Worm (Caenorhabditis elegans) whole organism, L1 larva: ENCODE measurements around the gene B0294.3.

Experiments
- C16A3.4 ChIP-seq: fragments of 150-350 bp; optimal IDR thresholded peaks from 2 replicates; lab custom pipeline; 2014; ENCODE audit warnings: missing biosample characterization, missing genetic modification characterization
- C34B4.2 ChIP-seq: sonication (generic microtip); optimal IDR thresholded peaks from 2 replicates; lab custom pipeline; 2017; ENCODE audit warnings: mild to moderate bottlenecking, missing genetic modification characterization, missing compliant biosample characterization
- F16B12.6 ChIP-seq: fragments of 150-350 bp; optimal IDR thresholded peaks from 2 replicates; lab custom pipeline; 2014; ENCODE audit warnings: missing biosample characterization, missing genetic modification characterization
- Y116A8C.19 ChIP-seq: sonication (generic microtip); optimal IDR thresholded peaks from 2 replicates; lab custom pipeline; 2016; ENCODE audit warnings: missing compliant biosample characterization, missing genetic modification characterization, borderline replicate concordance
- aha-1 ChIP-seq: fragments of 150-350 bp; optimal IDR thresholded peaks from 2 replicates; lab custom pipeline; 2014; ENCODE audit warnings: missing biosample characterization, missing genetic modification characterization
- aly-2 ChIP-seq: fragments of 150-350 bp; optimal IDR thresholded peaks from 2 replicates; lab custom pipeline; 2014; ENCODE audit warnings: missing biosample characterization, missing genetic modification characterization
- ama-1 ChIP-seq: fragments of 150-350 bp; optimal IDR thresholded peaks from 2 replicates; lab custom pipeline; 2014
- ceh-82 ChIP-seq, 3 experiments: fragments of 150-350 bp in 1 of 3; sonication (generic microtip) in 2 of 3; optimal IDR thresholded peaks; 2 replicates each; lab custom pipeline; 2014 to 2017; ENCODE audit warnings: missing biosample characterization in 3 of 3, missing genetic modification characterization in 3 of 3
- ceh-88 ChIP-seq: fragments of 200-800 bp; sonication (Bioruptor generic); IDR thresholded peaks from 2 replicates; pipeline ENCODE4 v1.3.6; 2022; ENCODE audit warnings: missing genetic modification characterization, missing compliant biosample characterization
- ceh-90 ChIP-seq: sonication (generic microtip); optimal IDR thresholded peaks from 2 replicates; lab custom pipeline; 2016; ENCODE audit warnings: missing genetic modification characterization, missing compliant biosample characterization
- ces-1 ChIP-seq: fragments of 150-350 bp; optimal IDR thresholded peaks from 2 replicates; lab custom pipeline; 2014; ENCODE audit warnings: missing biosample characterization, missing genetic modification reagents, missing genetic modification characterization
- dpl-1 ChIP-seq, 3 experiments: fragments of 150-350 bp in 2 of 3; sonication (generic microtip) in 1 of 3; optimal IDR thresholded peaks; 2 replicates each; lab custom pipeline; 2014 to 2017; ENCODE audit warnings: missing biosample characterization in 3 of 3, missing genetic modification characterization in 3 of 3, missing genetic modification reagents in 3 of 3
- dsc-1 ChIP-seq: sonication (generic microtip); optimal IDR thresholded peaks from 2 replicates; lab custom pipeline; 2016; ENCODE audit warnings: mild to moderate bottlenecking, missing genetic modification characterization, missing compliant biosample characterization
- efl-3 ChIP-seq: fragments of 200-800 bp; sonication (Bioruptor generic); optimal IDR thresholded peaks from 2 replicates; lab custom pipeline; 2018; ENCODE audit warnings: mild to moderate bottlenecking, missing genetic modification characterization, missing compliant biosample characterization
- egl-13 ChIP-seq: sonication (generic microtip); optimal IDR thresholded peaks from 2 replicates; lab custom pipeline; 2016; ENCODE audit warnings: missing genotype, missing genetic modification reagents, missing genetic modification characterization, missing compliant biosample characterization
- ets-5 ChIP-seq: fragments of 200-800 bp; sonication (Bioruptor generic); IDR thresholded peaks from 2 replicates; pipeline ENCODE4 v1.3.6; 2022; ENCODE audit warnings: missing genetic modification characterization, missing compliant biosample characterization
- fkh-4 ChIP-seq: sonication (generic microtip); optimal IDR thresholded peaks from 2 replicates; lab custom pipeline; 2016; ENCODE audit warnings: missing compliant biosample characterization, missing genetic modification characterization, borderline replicate concordance
- fkh-8 ChIP-seq: sonication (generic microtip); optimal IDR thresholded peaks from 2 replicates; lab custom pipeline; 2016; ENCODE audit warnings: mild to moderate bottlenecking, missing genetic modification characterization, missing compliant biosample characterization
- fos-1 ChIP-seq: fragments of 150-350 bp; optimal IDR thresholded peaks from 2 replicates; lab custom pipeline; 2014; ENCODE audit warnings: missing biosample characterization, missing genetic modification characterization
- grh-1 ChIP-seq: fragments of 200-800 bp; sonication (Bioruptor generic); IDR thresholded peaks from 2 replicates; pipeline ENCODE4 v1.3.6; 2022; ENCODE audit warnings: missing genetic modification reagents, missing genetic modification characterization, missing compliant biosample characterization
- hlh-17 ChIP-seq: fragments of 200-800 bp; sonication (Bioruptor generic); optimal IDR thresholded peaks from 2 replicates; lab custom pipeline; 2018; ENCODE audit warnings: missing genetic modification characterization, mild to moderate bottlenecking, missing compliant biosample characterization, moderate library complexity, borderline replicate concordance
- hlh-4 ChIP-seq: sonication (generic microtip); optimal IDR thresholded peaks from 2 replicates; lab custom pipeline; 2016; ENCODE audit warnings: mild to moderate bottlenecking, missing genetic modification characterization, missing compliant biosample characterization
- hpl-2 ChIP-seq: fragments of 150-350 bp; optimal IDR thresholded peaks from 2 replicates; lab custom pipeline; 2014; ENCODE audit warnings: missing biosample characterization, missing genetic modification reagents, missing genetic modification characterization
- irx-1 ChIP-seq: sonication (generic microtip); optimal IDR thresholded peaks from 2 replicates; lab custom pipeline; 2016; ENCODE audit warnings: missing genetic modification characterization, missing compliant biosample characterization
- isw-1 ChIP-seq: fragments of 200-800 bp; sonication (Bioruptor generic); IDR thresholded peaks from 2 replicates; pipeline ENCODE4 v1.3.6; 2022; ENCODE audit warnings: missing genetic modification characterization, missing compliant biosample characterization
- jun-1 ChIP-seq: fragments of 150-350 bp; optimal IDR thresholded peaks from 2 replicates; lab custom pipeline; 2014; ENCODE audit warnings: missing biosample characterization, missing genetic modification reagents, missing genetic modification characterization
- lin-14 ChIP-seq: fragments of 200-800 bp; sonication (Bioruptor generic); optimal IDR thresholded peaks from 2 replicates; lab custom pipeline; 2018; ENCODE audit warnings: mild to moderate bottlenecking, missing genetic modification characterization, moderate library complexity, missing compliant biosample characterization
- lin-35 ChIP-seq, 2 experiments: fragments of 150-350 bp; optimal IDR thresholded peaks; 2 replicates each; lab custom pipeline; 2014; ENCODE audit warnings: missing biosample characterization in 2 of 2, missing genetic modification characterization in 2 of 2, missing genetic modification reagents in 2 of 2
- lin-39 ChIP-seq: fragments of 150-350 bp; optimal IDR thresholded peaks from 2 replicates; lab custom pipeline; 2014; ENCODE audit warnings: missing biosample characterization, missing genetic modification reagents, missing genetic modification characterization
- lir-3 ChIP-seq: sonication (generic microtip); optimal IDR thresholded peaks from 2 replicates; lab custom pipeline; 2016; ENCODE audit warnings: mild to moderate bottlenecking, missing genetic modification characterization, moderate library complexity, missing compliant biosample characterization; ENCODE audit not compliant: poor library complexity
- lsy-2 ChIP-seq, 2 experiments: fragments of 150-350 bp; optimal IDR thresholded peaks; 2 replicates each; lab custom pipeline; 2014; ENCODE audit warnings: missing biosample characterization in 2 of 2, missing genetic modification characterization in 2 of 2
- mef-2 ChIP-seq: fragments of 150-350 bp; optimal IDR thresholded peaks from 2 replicates; lab custom pipeline; 2014; ENCODE audit warnings: missing biosample characterization, missing genetic modification characterization
- mep-1 ChIP-seq: fragments of 150-350 bp; optimal IDR thresholded peaks from 2 replicates; lab custom pipeline; 2014; ENCODE audit warnings: missing biosample characterization, missing genetic modification characterization
- nhr-20 ChIP-seq: sonication (generic microtip); optimal IDR thresholded peaks from 2 replicates; lab custom pipeline; 2016; ENCODE audit warnings: mild to moderate bottlenecking, missing genetic modification characterization, missing compliant biosample characterization
- nhr-237 ChIP-seq: fragments of 150-350 bp; optimal IDR thresholded peaks from 2 replicates; lab custom pipeline; 2014; ENCODE audit warnings: missing biosample characterization, missing genetic modification characterization
- nhr-28 ChIP-seq: fragments of 150-350 bp; optimal IDR thresholded peaks from 2 replicates; lab custom pipeline; 2014; ENCODE audit warnings: missing biosample characterization, missing genetic modification characterization
- nhr-71 ChIP-seq: sonication (generic microtip); optimal IDR thresholded peaks from 2 replicates; lab custom pipeline; 2016; ENCODE audit warnings: mild to moderate bottlenecking, missing genetic modification characterization, moderate library complexity, missing compliant biosample characterization
- nhr-76 ChIP-seq: sonication (generic microtip); optimal IDR thresholded peaks from 2 replicates; lab custom pipeline; 2017; ENCODE audit warnings: missing biosample characterization, missing genetic modification characterization
- nhr-77 ChIP-seq: fragments of 150-350 bp; optimal IDR thresholded peaks from 2 replicates; lab custom pipeline; 2014; ENCODE audit warnings: missing biosample characterization, missing genetic modification characterization
- nhr-84 ChIP-seq: sonication (generic microtip); optimal IDR thresholded peaks from 2 replicates; lab custom pipeline; 2017; ENCODE audit warnings: missing biosample characterization, missing genetic modification characterization
- nhr-90 ChIP-seq: sonication (generic microtip); optimal IDR thresholded peaks from 2 replicates; lab custom pipeline; 2016; ENCODE audit warnings: mild to moderate bottlenecking, missing genetic modification characterization, missing compliant biosample characterization; ENCODE audit not compliant: poor library complexity
- pag-3 ChIP-seq: sonication (generic microtip); optimal IDR thresholded peaks from 2 replicates; lab custom pipeline; 2017; ENCODE audit warnings: missing genetic modification characterization, mild to moderate bottlenecking, missing compliant biosample characterization, antibody characterized with exemption, borderline replicate concordance; ENCODE audit not compliant: insufficient read depth
- pqm-1 ChIP-seq: sonication (generic microtip); optimal IDR thresholded peaks from 3 replicates; lab custom pipeline; 2017; ENCODE audit warnings: missing biosample characterization, missing genetic modification characterization
- rnt-1 ChIP-seq: sonication (generic microtip); optimal IDR thresholded peaks from 2 replicates; lab custom pipeline; 2016; ENCODE audit warnings: mild to moderate bottlenecking, missing genetic modification characterization, moderate library complexity, missing compliant biosample characterization
- skn-1 ChIP-seq: fragments of 150-350 bp; optimal IDR thresholded peaks from 2 replicates; lab custom pipeline; 2014; ENCODE audit warnings: missing biosample characterization, missing genetic modification characterization
- sox-4 ChIP-seq: sonication (generic microtip); optimal IDR thresholded peaks from 2 replicates; lab custom pipeline; 2016; ENCODE audit warnings: missing genetic modification characterization, missing compliant biosample characterization
- sptf-1 ChIP-seq: fragments of 150-350 bp; optimal IDR thresholded peaks from 2 replicates; lab custom pipeline; 2014; ENCODE audit warnings: missing biosample characterization, missing genetic modification characterization
- sup-37 ChIP-seq: fragments of 200-800 bp; sonication (Bioruptor generic); optimal IDR thresholded peaks from 2 replicates; lab custom pipeline; 2018; ENCODE audit warnings: mild to moderate bottlenecking, missing genetic modification characterization, missing compliant biosample characterization
- tbx-2 ChIP-seq: sonication (generic microtip); optimal IDR thresholded peaks from 2 replicates; lab custom pipeline; 2016; ENCODE audit warnings: missing genetic modification characterization, missing compliant biosample characterization
- tlp-1 ChIP-seq: fragments of 150-350 bp; optimal IDR thresholded peaks from 2 replicates; lab custom pipeline; 2014; ENCODE audit warnings: missing biosample characterization, missing genetic modification characterization
- unc-98 ChIP-seq: fragments of 200-800 bp; sonication (Bioruptor generic); IDR thresholded peaks from 2 replicates; pipeline ENCODE4 v1.3.6; 2022; ENCODE audit warnings: missing genetic modification characterization, missing compliant biosample characterization
- zag-1 ChIP-seq: fragments of 150-350 bp; optimal IDR thresholded peaks from 2 replicates; lab custom pipeline; 2014; ENCODE audit warnings: missing biosample characterization, missing genetic modification characterization
- ztf-11 ChIP-seq, 2 experiments: sonication (generic microtip); optimal IDR thresholded peaks; 2 replicates each; lab custom pipeline; 2016 to 2017; ENCODE audit warnings: missing genetic modification characterization in 2 of 2, missing biosample characterization in 1 of 2, missing compliant biosample characterization in 1 of 2
- ztf-4 ChIP-seq: fragments of 150-350 bp; optimal IDR thresholded peaks from 2 replicates; lab custom pipeline; 2014; ENCODE audit warnings: missing biosample characterization, missing genetic modification characterization

B0294.3 gene

ce11 chrX:1858616-1859015 is 33.4 kb upstream of the B0294.3 start (continued):
- TF ChIP-seq aly-2 (no peak), ztf-4 (tag; lab: Kevin White, UChicago) (no peak), mef-2 (tag; lab: Kevin White, UChicago) (no peak), skn-1 (tag; lab: Kevin White, UChicago) (peak; percentile 79), nhr-77 (tag; lab: Kevin White, UChicago) (peak; percentile 25), nhr-84 (no peak), lin-14 (GFP tag; lab: Kevin White, UChicago) (peak; percentile 36), C34B4.2 (tag; lab: Kevin White, UChicago) (no peak), irx-1 (peak; percentile 43), ceh-88 (GFP tag; lab: Robert Waterston, UW) (no peak; the same call in 1 of the 2 replicates), fkh-4 (tag; lab: Kevin White, UChicago) (no peak), pag-3 (tag; lab: Kevin White, UChicago) (no peak), efl-3 (GFP tag; lab: Kevin White, UChicago) (no peak), C16A3.4 (peak; percentile 24), unc-98 (0 out of 2 replicates have a peak, but pooled peaks have one; percentile 14), dpl-1 (GFP tag; optimal IDR thresholded peaks at IDR 0.05; lab: Kevin White, UChicago) (peak in 1 of 3 experiments; percentile 9), jun-1 (peak; percentile 50), ama-1 (lab: Kevin White, UChicago) (no peak), Y116A8C.19 (tag; lab: Kevin White, UChicago) (no peak), pqm-1 (tag; lab: Kevin White, UChicago) (no peak), zag-1 (tag; lab: Kevin White, UChicago) (no peak), lsy-2 (tag; optimal IDR thresholded peaks at IDR 0.05; lab: Kevin White, UChicago) (peak; percentile 41 to 45), nhr-28 (no peak), nhr-237 (tag; lab: Kevin White, UChicago) (no peak), hlh-4 (tag; lab: Kevin White, UChicago) (no peak), F16B12.6 (no peak), isw-1 (GFP tag; lab: Robert Waterston, UW) (peak; percentile 10; the same call in 1 of the 2 replicates), ztf-11 (tag; optimal IDR thresholded peaks at IDR 0.05; lab: Kevin White, UChicago) (peak in 1 of 2 experiments; percentile 55), egl-13 (peak; percentile 19), dsc-1 (tag; lab: Kevin White, UChicago) (peak; percentile 69), ets-5 (no peak), nhr-71 (tag; lab: Kevin White, UChicago) (no peak), hpl-2 (GFP tag; lab: Kevin White, UChicago) (no peak), aha-1 (tag; lab: Kevin White, UChicago) (no peak), tlp-1 (tag; lab: Kevin White, UChicago) (no peak), tbx-2 (tag; lab: Kevin White, UChicago) (peak; percentile 69), grh-1 (GFP tag; lab: Robert Waterston, UW) (peak; percentile 48), lir-3 (tag; lab: Kevin White, UChicago) (peak; percentile 15), nhr-20 (tag; lab: Kevin White, UChicago) (peak; percentile 66), nhr-90 (tag; lab: Kevin White, UChicago) (peak; percentile 79), lin-39 (tag; lab: Kevin White, UChicago) (no peak), fos-1 (tag; lab: Kevin White, UChicago) (peak; percentile 5), sox-4 (tag; lab: Kevin White, UChicago) (no peak), hlh-17 (GFP tag; lab: Kevin White, UChicago) (no peak), ceh-82 (tag; optimal IDR thresholded peaks at IDR 0.05; lab: Kevin White, UChicago) (peak in 2 of 3 experiments; percentile 52 to 55), fkh-8 (peak; percentile 9), sup-37 (GFP tag; lab: Kevin White, UChicago) (no peak), rnt-1 (tag; lab: Kevin White, UChicago) (peak; percentile 81), sptf-1 (tag; lab: Kevin White, UChicago) (no peak), lin-35 (GFP tag; optimal IDR thresholded peaks at IDR 0.05; lab: Kevin White, UChicago) (peak; percentile 24 to 73), ces-1 (GFP tag; lab: Kevin White, UChicago) (no peak), nhr-76 (tag; lab: Kevin White, UChicago) (no peak), ceh-90 (tag; lab: Kevin White, UChicago) (no peak), mep-1 (tag; lab: Kevin White, UChicago) (no peak)
